Worm (Caenorhabditis elegans): ENCODE results near the gene cam-1.

DNA sequence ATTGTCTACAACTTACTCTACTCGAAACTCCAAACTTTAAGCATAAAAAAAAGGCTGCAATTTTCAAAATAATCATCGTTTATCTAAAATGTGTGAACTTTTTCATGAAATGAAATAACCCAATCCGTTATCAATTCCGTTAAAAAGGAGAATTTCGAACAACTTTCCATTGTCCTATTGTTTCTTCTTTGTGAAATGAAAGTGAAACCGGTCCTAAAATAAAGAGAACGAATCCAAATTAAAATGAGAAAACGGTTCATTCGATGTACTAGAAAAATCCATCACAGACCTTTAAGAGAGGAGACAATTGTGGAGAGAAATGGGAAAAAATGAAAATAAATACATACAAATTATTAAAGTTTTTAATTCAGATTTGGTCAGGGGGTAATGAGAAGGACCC, 14.4 kb downstream of the cam-1 start, which contains the start of gene C01G6.9:
- TF ChIP-seq ama-1 (optimal IDR thresholded peaks at IDR 0.05), result no peak
- no peak for TF ChIP-seq ets-7 (tag; optimal IDR thresholded peaks at IDR 0.05)
- TF ChIP-seq ceh-36 (tag; optimal IDR thresholded peaks at IDR 0.05), result no peak
- TF ChIP-seq tbx-37 (GFP tag; conservative IDR thresholded peaks at IDR 0.05), result no peak
- no peak for TF ChIP-seq B0310.2 (tag; optimal IDR thresholded peaks at IDR 0.05)
- TF ChIP-seq flt-1 (GFP tag; IDR thresholded peaks at IDR 0.05), result no peak
- TF ChIP-seq ceh-13 (GFP tag; optimal IDR thresholded peaks at IDR 0.05), result no peak
- TF ChIP-seq hmbx-1 (tag; optimal IDR thresholded peaks at IDR 0.05), result no peak

All from whole organism, early embryonic.